Fruit fly (Drosophila melanogaster) whole organism, embryonic: Measurements from ENCODE around the gene CSN5.

Experiments
- Adf1 ChIP-seq: fragments of 200-800 bp; sonication (Bioruptor generic); IDR thresholded peaks from 2 replicates; pipeline ENCODE4 v1.3.6; 2022; ENCODE audit warnings: missing biosample characterization, missing genetic modification characterization
- B-H2 ChIP-seq: fragments of 200-800 bp; sonication (Bioruptor generic); optimal IDR thresholded peaks from 2 replicates; lab custom pipeline; 2018; ENCODE audit warnings: missing biosample characterization, mild to moderate bottlenecking, missing genetic modification characterization
- CG10274 ChIP-seq: fragments of 200-800 bp; sonication (Bioruptor generic); optimal IDR thresholded peaks from 3 replicates; lab custom pipeline; 2017; ENCODE audit warnings: missing biosample characterization, mild to moderate bottlenecking, missing genetic modification characterization
- CG11696 ChIP-seq: fragments of 200-800 bp; sonication (Bioruptor generic); IDR thresholded peaks from 2 replicates; pipeline ENCODE4 v1.3.6; 2022; ENCODE audit warnings: missing biosample characterization, missing genetic modification characterization
- CG12155 ChIP-seq: fragments of 200-800 bp; sonication (Bioruptor generic); optimal IDR thresholded peaks from 3 replicates; lab custom pipeline; 2016; ENCODE audit warnings: missing biosample characterization, missing genetic modification characterization
- CG12659 ChIP-seq: fragments of 200-800 bp; sonication (Bioruptor generic); optimal IDR thresholded peaks from 3 replicates; lab custom pipeline; 2017; ENCODE audit warnings: mild to moderate bottlenecking, missing biosample characterization, missing genetic modification reagents, missing genetic modification characterization
- CG16813 ChIP-seq: fragments of 200-800 bp; sonication (Bioruptor generic); IDR thresholded peaks from 3 replicates; pipeline ENCODE4 v1.3.6; 2022; ENCODE audit warnings: missing biosample characterization, missing genetic modification characterization; ENCODE audit not compliant: partially characterized antibody
- CG17359 ChIP-seq: fragments of 200-800 bp; sonication (Bioruptor generic); optimal IDR thresholded peaks from 3 replicates; lab custom pipeline; 2018; ENCODE audit warnings: missing biosample characterization, mild to moderate bottlenecking, missing genetic modification characterization, moderate library complexity
- CG18764 ChIP-seq: fragments of 200-800 bp; sonication (Bioruptor generic); optimal IDR thresholded peaks from 3 replicates; lab custom pipeline; 2016; ENCODE audit warnings: missing biosample characterization, missing genetic modification characterization
- CG2116 ChIP-seq: fragments of 200-800 bp; sonication (Bioruptor generic); optimal IDR thresholded peaks from 3 replicates; lab custom pipeline; 2018; ENCODE audit warnings: missing biosample characterization, mild to moderate bottlenecking, missing genetic modification characterization
- CG2199 ChIP-seq: fragments of 200-800 bp; sonication (Bioruptor generic); IDR thresholded peaks from 3 replicates; pipeline ENCODE4 v1.3.6; 2022; ENCODE audit warnings: missing biosample characterization, missing genetic modification characterization
- CG3995 ChIP-seq: fragments of 200-800 bp; sonication (Bioruptor generic); optimal IDR thresholded peaks from 3 replicates; lab custom pipeline; 2016; ENCODE audit warnings: missing biosample characterization, missing genetic modification characterization
- CG42726 ChIP-seq: fragments of 200-800 bp; sonication (Bioruptor generic); IDR thresholded peaks from 2 replicates; pipeline ENCODE4 v1.3.6; 2022; ENCODE audit warnings: missing biosample characterization, missing genetic modification characterization; ENCODE audit not compliant: partially characterized antibody
- CG4617 ChIP-seq: fragments of 200-800 bp; sonication (Bioruptor generic); optimal IDR thresholded peaks from 3 replicates; lab custom pipeline; 2016; ENCODE audit warnings: missing biosample characterization, missing genetic modification characterization, borderline replicate concordance
- CG6254 ChIP-seq: fragments of 200-800 bp; sonication (Bioruptor generic); optimal IDR thresholded peaks from 3 replicates; lab custom pipeline; 2017; ENCODE audit warnings: mild to moderate bottlenecking, missing biosample characterization, missing genetic modification reagents, missing genetic modification characterization
- CG7271 ChIP-seq: fragments of 200-800 bp; sonication (Bioruptor generic); optimal IDR thresholded peaks from 2 replicates; lab custom pipeline; 2018; ENCODE audit warnings: missing biosample characterization, mild to moderate bottlenecking, missing genetic modification characterization, moderate library complexity
- CG8478 ChIP-seq: fragments of >200 bp; optimal IDR thresholded peaks from 2 replicates; lab custom pipeline; 2018
- Camta ChIP-seq: fragments of 200-800 bp; sonication (Bioruptor generic); optimal IDR thresholded peaks from 2 replicates; lab custom pipeline; 2016; ENCODE audit warnings: missing biosample characterization, missing genetic modification characterization
- D19B ChIP-seq: fragments of 200-800 bp; sonication (Bioruptor generic); optimal IDR thresholded peaks from 2 replicates; lab custom pipeline; 2017; ENCODE audit warnings: missing biosample characterization, mild to moderate bottlenecking, missing genetic modification characterization
- Dek ChIP-seq: fragments of 200-800 bp; sonication (Bioruptor generic); optimal IDR thresholded peaks from 3 replicates; lab custom pipeline; 2019; ENCODE audit warnings: missing biosample characterization, mild to moderate bottlenecking, missing genetic modification characterization, moderate library complexity
- Dfd ChIP-seq, 2 experiments: fragments of >200 bp; optimal IDR thresholded peaks; 2 replicates each; lab custom pipeline; 2017; ENCODE audit warnings: missing biosample characterization in 2 of 2, missing genetic modification characterization in 2 of 2
- H2.0 ChIP-seq: fragments of 200-800 bp; sonication (Bioruptor generic); IDR thresholded peaks from 2 replicates; pipeline ENCODE4 v1.3.6; 2022; ENCODE audit warnings: missing biosample characterization, missing genetic modification characterization
- HLH54F ChIP-seq: fragments of 200-800 bp; sonication (Bioruptor generic); optimal IDR thresholded peaks from 3 replicates; lab custom pipeline; 2016; ENCODE audit warnings: missing biosample characterization, missing genetic modification characterization
- Hr39 ChIP-seq: fragments of >200 bp; optimal IDR thresholded peaks from 2 replicates; lab custom pipeline; 2017
- Max ChIP-seq: fragments of 200-800 bp; sonication (Bioruptor generic); optimal IDR thresholded peaks from 2 replicates; lab custom pipeline; 2016; ENCODE audit warnings: missing biosample characterization, mild to moderate bottlenecking, missing genetic modification characterization
- NC2α ChIP-seq: fragments of 200-800 bp; sonication (Bioruptor generic); optimal IDR thresholded peaks from 2 replicates; lab custom pipeline; 2016; ENCODE audit warnings: missing biosample characterization, missing genetic modification characterization
- Oli ChIP-seq: fragments of 200-800 bp; sonication (Bioruptor generic); optimal IDR thresholded peaks from 2 replicates; lab custom pipeline; 2018; ENCODE audit warnings: missing biosample characterization, mild to moderate bottlenecking, missing genetic modification characterization, moderate library complexity
- Rfx ChIP-seq: fragments of 200-800 bp; sonication (Bioruptor generic); IDR thresholded peaks from 2 replicates; pipeline ENCODE4 v1.3.6; 2022; ENCODE audit warnings: missing biosample characterization, missing genetic modification characterization
- Rx ChIP-seq: fragments of 200-800 bp; sonication (Bioruptor generic); IDR thresholded peaks from 2 replicates; pipeline ENCODE4 v1.3.6; 2022; ENCODE audit warnings: missing biosample characterization, missing genetic modification characterization
- Tbp ChIP-seq: fragments of >200 bp; optimal IDR thresholded peaks from 2 replicates; lab custom pipeline; 2018; ENCODE audit warnings: missing biosample characterization, missing genetic modification characterization
- YL-1 ChIP-seq: fragments of 200-800 bp; sonication (Bioruptor generic); optimal IDR thresholded peaks from 3 replicates; lab custom pipeline; 2017; ENCODE audit warnings: missing biosample characterization, mild to moderate bottlenecking, missing genetic modification characterization
- abd-A ChIP-seq: fragments of 200-800 bp; sonication (Bioruptor generic); optimal IDR thresholded peaks from 3 replicates; lab custom pipeline; 2019; ENCODE audit warnings: missing biosample characterization, mild to moderate bottlenecking, missing genetic modification characterization, moderate library complexity
- bigmax ChIP-seq: fragments of 200-800 bp; sonication (Bioruptor generic); optimal IDR thresholded peaks from 2 replicates; lab custom pipeline; 2018; ENCODE audit warnings: missing biosample characterization, mild to moderate bottlenecking, missing genetic modification characterization
- bowl ChIP-seq: fragments of 200-800 bp; sonication (Bioruptor generic); IDR thresholded peaks from 2 replicates; pipeline ENCODE4 v1.3.6; 2022; ENCODE audit warnings: missing biosample characterization, missing genetic modification characterization
- bsh ChIP-seq, 2 experiments: fragments of 200-800 bp; sonication (Bioruptor generic); optimal IDR thresholded peaks; 2 replicates each; lab custom pipeline; 2017 to 2018; ENCODE audit warnings: mild to moderate bottlenecking in 2 of 2, missing biosample characterization in 2 of 2, missing genetic modification characterization in 2 of 2, moderate library complexity in 1 of 2
- caup ChIP-seq: fragments of 200-800 bp; sonication (Bioruptor generic); optimal IDR thresholded peaks from 3 replicates; lab custom pipeline; 2017; ENCODE audit warnings: missing biosample characterization, mild to moderate bottlenecking, missing genetic modification characterization, moderate library complexity; ENCODE audit not compliant: severe bottlenecking
- chm ChIP-seq: fragments of 200-800 bp; sonication (Bioruptor generic); IDR thresholded peaks from 2 replicates; pipeline ENCODE4 v1.3.6; 2022; ENCODE audit warnings: missing biosample characterization, missing genetic modification characterization
- croc ChIP-seq: fragments of 200-800 bp; sonication (Bioruptor generic); conservative IDR thresholded peaks from 3 replicates; pipeline ENCODE4 v1.3.6; 2022; ENCODE audit warnings: missing biosample characterization, missing genetic modification characterization
- dan ChIP-seq: fragments of 200-800 bp; sonication (Bioruptor generic); IDR thresholded peaks from 2 replicates; pipeline ENCODE4 v1.3.6; 2022; ENCODE audit warnings: missing biosample characterization, missing genetic modification characterization
- danr ChIP-seq: fragments of 200-800 bp; sonication (Bioruptor generic); IDR thresholded peaks from 2 replicates; pipeline ENCODE4 v1.3.6; 2022; ENCODE audit warnings: missing biosample characterization, missing genetic modification characterization
- fd64A ChIP-seq: fragments of 200-800 bp; sonication (Bioruptor generic); optimal IDR thresholded peaks from 3 replicates; lab custom pipeline; 2018; ENCODE audit warnings: missing biosample characterization, mild to moderate bottlenecking, missing genetic modification characterization
- ftz-f1 ChIP-seq: fragments of 200-800 bp; sonication (Bioruptor generic); optimal IDR thresholded peaks from 2 replicates; lab custom pipeline; 2016; ENCODE audit warnings: missing biosample characterization, missing genetic modification characterization
- jigr1 ChIP-seq: fragments of 200-800 bp; sonication (Bioruptor generic); IDR thresholded peaks from 3 replicates; pipeline ENCODE4 v1.3.6; 2022; ENCODE audit warnings: missing biosample characterization, missing genetic modification characterization
- onecut ChIP-seq: fragments of 200-800 bp; sonication (Bioruptor generic); IDR thresholded peaks from 2 replicates; pipeline ENCODE4 v1.3.6; 2022; ENCODE audit warnings: missing biosample characterization, missing genetic modification characterization
- pfk ChIP-seq: fragments of 200-800 bp; sonication (Bioruptor generic); optimal IDR thresholded peaks from 2 replicates; lab custom pipeline; 2018; ENCODE audit warnings: missing biosample characterization, mild to moderate bottlenecking, missing genetic modification characterization, moderate library complexity
- pzg ChIP-seq: fragments of 200-800 bp; sonication (Bioruptor generic); optimal IDR thresholded peaks from 3 replicates; lab custom pipeline; 2018; ENCODE audit warnings: missing biosample characterization, mild to moderate bottlenecking, missing genetic modification characterization, moderate library complexity
- sna ChIP-seq: fragments of 200-800 bp; sonication (Bioruptor generic); IDR thresholded peaks from 2 replicates; pipeline ENCODE4 v1.3.6; 2022; ENCODE audit warnings: missing biosample characterization, missing genetic modification characterization; ENCODE audit not compliant: partially characterized antibody
- sqz ChIP-seq: fragments of 200-800 bp; sonication (Bioruptor generic); optimal IDR thresholded peaks from 3 replicates; lab custom pipeline; 2018; ENCODE audit warnings: missing biosample characterization, mild to moderate bottlenecking, missing genetic modification characterization
- unc-4 ChIP-seq: fragments of 200-800 bp; sonication (Bioruptor generic); IDR thresholded peaks from 2 replicates; pipeline ENCODE4 v1.3.6; 2022; ENCODE audit warnings: missing biosample characterization, missing genetic modification characterization; ENCODE audit not compliant: partially characterized antibody
- vfl ChIP-seq: fragments of 200-800 bp; sonication (Bioruptor generic); optimal IDR thresholded peaks from 2 replicates; lab custom pipeline; 2016; ENCODE audit warnings: missing biosample characterization, missing genetic modification characterization
- yki ChIP-seq: fragments of >200 bp; optimal IDR thresholded peaks from 3 replicates; lab custom pipeline; 2018
- zfh2 ChIP-seq: fragments of 200-800 bp; sonication (Bioruptor generic); optimal IDR thresholded peaks from 2 replicates; lab custom pipeline; 2016; ENCODE audit warnings: missing biosample characterization, missing genetic modification characterization

Gene CSN5

DNA sequence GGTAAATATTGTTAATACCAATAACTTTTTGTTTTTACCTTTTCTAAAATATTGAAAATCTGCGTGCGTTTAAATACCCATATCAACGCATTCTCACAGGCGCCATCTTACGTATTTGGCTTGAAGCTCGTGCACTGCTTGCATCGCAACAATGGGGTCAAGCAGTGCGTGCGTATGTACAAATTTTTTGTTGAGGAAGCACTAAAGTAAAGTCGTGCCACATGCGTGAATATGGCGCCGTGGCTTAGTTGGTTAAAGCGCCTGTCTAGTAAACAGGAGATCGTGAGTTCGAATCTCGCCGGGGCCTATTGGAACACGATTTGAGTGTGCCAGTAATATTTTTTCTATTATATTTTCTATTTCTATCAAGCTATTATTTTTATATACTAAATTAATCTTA, 38.2 kb upstream of the CSN5 start (continued):
- no peak for TF ChIP-seq Tbp
- no peak for TF ChIP-seq bigmax (GFP tag; lab: Kevin White, UChicago)
- TF ChIP-seq CG7271 (tag; lab: Kevin White, UChicago), result no peak
- no peak for TF ChIP-seq CG4617
- TF ChIP-seq Dfd (GFP tag; optimal IDR thresholded peaks at IDR 0.05; lab: Kevin White, UChicago), result peak in 1 of 2 experiments; percentile 82
- TF ChIP-seq croc (GFP tag; lab: Robert Waterston, UW), result no peak
- no peak for TF ChIP-seq Rx
- peak; percentile 28 for TF ChIP-seq caup (GFP tag; lab: Kevin White, UChicago)
- no peak for TF ChIP-seq dan (GFP tag; lab: Robert Waterston, UW)
- no peak for TF ChIP-seq CG2116 (GFP tag; lab: Kevin White, UChicago)
- peak; percentile 80 for TF ChIP-seq Rfx
- TF ChIP-seq yki (lab: Kevin White, UChicago), result no peak
- TF ChIP-seq CG3995, result no peak
- TF ChIP-seq H2.0 (GFP tag; lab: Robert Waterston, UW), result peak; percentile 43; the same call in 1 of the 2 replicates
- TF ChIP-seq CG18764 (GFP tag; lab: Kevin White, UChicago), result peak; percentile 9
- no peak for TF ChIP-seq Max (GFP tag; lab: Kevin White, UChicago)
- TF ChIP-seq CG17359 (tag; lab: Kevin White, UChicago), result peak; percentile 54
- TF ChIP-seq CG12659 (GFP tag; lab: Kevin White, UChicago), result no peak
- no peak for TF ChIP-seq CG6254 (GFP tag; lab: Kevin White, UChicago)
- peak; percentile 14; the same call in 1 of the 2 replicates for TF ChIP-seq Adf1 (GFP tag; lab: Robert Waterston, UW)
- TF ChIP-seq CG42726 (GFP tag; lab: Robert Waterston, UW), result peak; percentile 93
- TF ChIP-seq fd64A (GFP tag; lab: Kevin White, UChicago), result no peak
- no peak for TF ChIP-seq CG8478 (lab: Kevin White, UChicago)
- peak; percentile 37; the same call in 1 of the 2 replicates for TF ChIP-seq onecut (GFP tag; lab: Robert Waterston, UW)
- TF ChIP-seq sna (GFP tag; lab: Robert Waterston, UW), result peak; percentile 39; the same call in 1 of the 2 replicates
- TF ChIP-seq bowl (GFP tag; lab: Robert Waterston, UW), result no peak
- no peak for TF ChIP-seq CG10274 (GFP tag; lab: Kevin White, UChicago)
- no peak for TF ChIP-seq abd-A (tag; lab: Kevin White, UChicago)
- TF ChIP-seq pzg (GFP tag; lab: Kevin White, UChicago), result peak; percentile 10
- TF ChIP-seq unc-4 (GFP tag; lab: Robert Waterston, UW), result peak; percentile 56
- no peak for TF ChIP-seq CG11696 (GFP tag; lab: Robert Waterston, UW)
- peak; percentile 9 for TF ChIP-seq Camta (GFP tag; lab: Kevin White, UChicago)
- peak; percentile 51 for TF ChIP-seq NC2α (GFP tag; lab: Kevin White, UChicago)
- peak; percentile 67 for TF ChIP-seq CG16813 (GFP tag; lab: Robert Waterston, UW)
- TF ChIP-seq YL-1 (GFP tag; lab: Kevin White, UChicago), result no peak
- TF ChIP-seq Oli (tag; lab: Kevin White, UChicago), result no peak
- peak; percentile 19 for TF ChIP-seq sqz (GFP tag; lab: Kevin White, UChicago)
- TF ChIP-seq pfk (GFP tag; lab: Kevin White, UChicago), result no peak
- peak; percentile 27 for TF ChIP-seq zfh2 (GFP tag; lab: Kevin White, UChicago)
- peak; percentile 17 for TF ChIP-seq HLH54F
- peak; percentile 25 for TF ChIP-seq CG12155 (GFP tag; lab: Kevin White, UChicago)
- peak; percentile 42 for TF ChIP-seq Dek
- no peak for TF ChIP-seq chm (GFP tag; lab: Robert Waterston, UW)
- TF ChIP-seq danr (GFP tag; lab: Robert Waterston, UW), result no peak
- TF ChIP-seq bsh (GFP tag; optimal IDR thresholded peaks at IDR 0.05; lab: Kevin White, UChicago), result peak in 1 of 2 experiments; percentile 21
- no peak for TF ChIP-seq vfl (GFP tag; lab: Kevin White, UChicago)
- no peak for TF ChIP-seq D19B (GFP tag; lab: Kevin White, UChicago)
- TF ChIP-seq CG2199 (GFP tag; lab: Robert Waterston, UW), result peak; percentile 81; the same call in 2 of the 3 replicates
- peak; percentile 12 for TF ChIP-seq ftz-f1 (GFP tag; lab: Kevin White, UChicago)
- peak; percentile 64 for TF ChIP-seq B-H2
- TF ChIP-seq Hr39 (lab: Kevin White, UChicago), result no peak
- no peak for TF ChIP-seq jigr1 (GFP tag; lab: Robert Waterston, UW)
